Fruit fly (Drosophila melanogaster): ENCODE data around the gene CG15258.

DNA sequence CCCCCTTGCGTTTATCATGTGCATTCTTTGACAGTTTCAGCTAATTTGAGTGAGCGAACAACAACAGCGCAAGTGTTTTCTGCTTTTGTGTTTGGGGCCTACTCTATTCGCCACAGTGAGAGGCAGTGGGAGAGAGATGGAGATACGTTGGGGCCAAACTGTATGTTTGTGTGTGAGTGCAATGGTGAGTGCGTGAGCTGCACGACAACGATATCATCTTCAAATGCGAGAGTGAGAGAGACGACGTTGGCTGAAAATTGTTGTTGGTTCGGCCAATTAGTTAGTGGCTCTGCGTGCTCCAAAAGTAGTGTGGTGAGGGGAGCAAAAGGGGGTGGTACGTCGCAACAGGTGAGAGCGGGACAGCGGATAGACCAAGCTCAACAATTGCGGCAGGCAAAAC is 21.8 kb downstream of the CG15258 start:
- TF ChIP-seq ovo (GFP tag; optimal IDR thresholded peaks at IDR 0.05) (no peak), CG1620 (GFP tag; optimal IDR thresholded peaks at IDR 0.05) (no peak), cnc (optimal IDR thresholded peaks at IDR 0.05) (no peak), toe (GFP tag; optimal IDR thresholded peaks at IDR 0.05) (no peak), CG5204 (GFP tag; optimal IDR thresholded peaks at IDR 0.05) (no peak), kay (GFP tag; ENCODE audit: borderline replicate concordance) (no peak), tj (GFP tag; optimal IDR thresholded peaks at IDR 0.05) (no peak)
